Fruit fly (Drosophila melanogaster) whole organism, embryonic: Measurements from ENCODE around the gene CG15249.

ENCODE experiments used
- Adf1 ChIP-seq: fragments of 200-800 bp; sonication (Bioruptor generic); IDR thresholded peaks from 2 replicates; pipeline ENCODE4 v1.3.6; 2022; ENCODE audit warnings: missing biosample characterization, missing genetic modification characterization
- Awh ChIP-seq: fragments of 200-800 bp; sonication (Bioruptor generic); IDR thresholded peaks from 2 replicates; pipeline ENCODE4, ENCODE4 v1.3.6; 2022; ENCODE audit warnings: missing biosample characterization, missing genetic modification characterization
- CG10147 ChIP-seq: fragments of 200-800 bp; sonication (Bioruptor generic); optimal IDR thresholded peaks from 2 replicates; lab custom pipeline; 2019; ENCODE audit warnings: missing biosample characterization, mild to moderate bottlenecking, missing genetic modification characterization, moderate library complexity
- CG11696 ChIP-seq: fragments of 200-800 bp; sonication (Bioruptor generic); IDR thresholded peaks from 2 replicates; pipeline ENCODE4 v1.3.6; 2022; ENCODE audit warnings: missing biosample characterization, missing genetic modification characterization
- CG12299 ChIP-seq: fragments of 200-800 bp; sonication (Bioruptor generic); optimal IDR thresholded peaks from 2 replicates; lab custom pipeline; 2018; ENCODE audit warnings: missing biosample characterization, mild to moderate bottlenecking, missing genetic modification characterization
- CG17612 ChIP-seq: fragments of 200-800 bp; sonication (Bioruptor generic); IDR thresholded peaks from 2 replicates; pipeline ENCODE4 v1.3.6; 2022; ENCODE audit warnings: missing biosample characterization, missing genetic modification characterization
- CG18011 ChIP-seq: fragments of 200-800 bp; sonication (Bioruptor generic); optimal IDR thresholded peaks from 2 replicates; lab custom pipeline; 2017; ENCODE audit warnings: missing biosample characterization, missing genetic modification characterization, mild to moderate bottlenecking, moderate library complexity, missing genotype
- CG31224 ChIP-seq: fragments of 200-800 bp; sonication (Bioruptor generic); IDR thresholded peaks from 2 replicates; pipeline ENCODE4 v1.3.6; 2022; ENCODE audit warnings: missing biosample characterization, missing genetic modification characterization
- CG32772 ChIP-seq: fragments of 200-800 bp; sonication (Bioruptor generic); IDR thresholded peaks from 2 replicates; pipeline ENCODE4 v1.3.6; 2022; ENCODE audit warnings: missing biosample characterization, missing genetic modification characterization
- CG3847 ChIP-seq: fragments of 200-800 bp; sonication (Bioruptor generic); IDR thresholded peaks from 2 replicates; pipeline ENCODE4 v1.3.6; 2022; ENCODE audit warnings: missing biosample characterization, missing genetic modification characterization
- CG3995 ChIP-seq: fragments of 200-800 bp; sonication (Bioruptor generic); optimal IDR thresholded peaks from 3 replicates; lab custom pipeline; 2016; ENCODE audit warnings: missing biosample characterization, missing genetic modification characterization
- CG43689 ChIP-seq: fragments of 200-800 bp; sonication (Bioruptor generic); IDR thresholded peaks from 2 replicates; pipeline ENCODE4 v1.3.6; 2022; ENCODE audit warnings: missing biosample characterization, missing genetic modification characterization
- CG7987 ChIP-seq: fragments of 200-800 bp; sonication (Bioruptor generic); optimal IDR thresholded peaks from 2 replicates; lab custom pipeline; 2018; ENCODE audit warnings: missing biosample characterization, mild to moderate bottlenecking, missing genetic modification characterization, moderate library complexity
- CG8290 ChIP-seq, 3 experiments: fragments of 200-800 bp; sonication (Bioruptor generic); optimal IDR thresholded peaks; 2 replicates each; lab custom pipeline; 2016 to 2019; ENCODE audit warnings: missing biosample characterization in 3 of 3, missing genetic modification characterization in 3 of 3, mild to moderate bottlenecking in 2 of 3, moderate library complexity in 1 of 3
- CG9932 ChIP-seq: fragments of 200-800 bp; sonication (Bioruptor generic); IDR thresholded peaks from 2 replicates; pipeline ENCODE4 v1.3.6; 2022; ENCODE audit warnings: missing biosample characterization, missing genetic modification characterization
- CTCF ChIP-seq: fragments of 200-800 bp; sonication (Bioruptor generic); optimal IDR thresholded peaks from 2 replicates; lab custom pipeline; 2017; ENCODE audit warnings: missing biosample characterization, mild to moderate bottlenecking, missing genetic modification characterization, moderate library complexity
- Chrac-16 ChIP-seq: fragments of 200-800 bp; sonication (Bioruptor generic); optimal IDR thresholded peaks from 3 replicates; lab custom pipeline; 2016; ENCODE audit warnings: missing biosample characterization, missing genetic modification characterization
- D ChIP-seq, 2 experiments: fragments of 200-800 bp in 1 of 2; fragments of >200 bp in 1 of 2; sonication (Bioruptor generic) in 1 of 2; optimal IDR thresholded peaks; 2 replicates in 1 of 2; 3 replicates in 1 of 2; lab custom pipeline; 2017; ENCODE audit warnings: mild to moderate bottlenecking in 1 of 2, missing biosample characterization in 1 of 2, missing genetic modification characterization in 1 of 2, missing genetic modification reagents in 1 of 2
- Deaf1 ChIP-seq: fragments of 200-800 bp; optimal IDR thresholded peaks from 3 replicates; lab custom pipeline; 2019; ENCODE audit warnings: missing biosample characterization, mild to moderate bottlenecking, missing genetic modification characterization, moderate library complexity
- Fer1 ChIP-seq: fragments of 200-800 bp; sonication (Bioruptor generic); optimal IDR thresholded peaks from 2 replicates; lab custom pipeline; 2017; ENCODE audit warnings: missing biosample characterization, mild to moderate bottlenecking, missing genetic modification characterization
- HmgZ ChIP-seq: fragments of 200-800 bp; sonication (Bioruptor generic); optimal IDR thresholded peaks from 2 replicates; lab custom pipeline; 2018; ENCODE audit warnings: missing biosample characterization, mild to moderate bottlenecking, missing genetic modification characterization
- Kr ChIP-seq: fragments of 200-800 bp; sonication (Bioruptor generic); optimal IDR thresholded peaks from 2 replicates; lab custom pipeline; 2017; ENCODE audit warnings: missing biosample characterization, mild to moderate bottlenecking, missing genetic modification characterization
- MBD-R2 ChIP-seq: fragments of 200-800 bp; sonication (Bioruptor generic); IDR thresholded peaks from 2 replicates; pipeline ENCODE4 v1.3.6; 2022; ENCODE audit warnings: missing biosample characterization, missing genetic modification characterization
- Med ChIP-seq: fragments of 200-800 bp; sonication (Bioruptor generic); peaks from one replicate; lab custom pipeline; 2016; ENCODE audit warnings: missing biosample characterization, missing genetic modification characterization, mild to moderate bottlenecking, inconsistent platforms, moderate library complexity
- NC2α ChIP-seq: fragments of 200-800 bp; sonication (Bioruptor generic); optimal IDR thresholded peaks from 2 replicates; lab custom pipeline; 2016; ENCODE audit warnings: missing biosample characterization, missing genetic modification characterization
- NK7.1 ChIP-seq: fragments of 200-800 bp; sonication (Bioruptor generic); optimal IDR thresholded peaks from 3 replicates; lab custom pipeline; 2016; ENCODE audit warnings: missing biosample characterization, missing genetic modification characterization
- Nf-YA ChIP-seq: fragments of 200-800 bp; sonication (Bioruptor generic); IDR thresholded peaks from 2 replicates; pipeline ENCODE4 v1.3.6; 2022; ENCODE audit warnings: missing biosample characterization, missing genetic modification characterization
- Rfx ChIP-seq: fragments of 200-800 bp; sonication (Bioruptor generic); IDR thresholded peaks from 2 replicates; pipeline ENCODE4 v1.3.6; 2022; ENCODE audit warnings: missing biosample characterization, missing genetic modification characterization
- Six4 ChIP-seq: fragments of 200-800 bp; sonication (Bioruptor generic); optimal IDR thresholded peaks from 2 replicates; lab custom pipeline; 2016; ENCODE audit warnings: missing biosample characterization, missing genetic modification characterization
- br ChIP-seq: fragments of >200 bp; optimal IDR thresholded peaks from 2 replicates; lab custom pipeline; 2017
- chif ChIP-seq, 2 experiments: fragments of 200-800 bp; sonication (Bioruptor generic); optimal IDR thresholded peaks; 3 replicates each; lab custom pipeline; 2016; ENCODE audit warnings: missing biosample characterization in 2 of 2, missing genetic modification characterization in 2 of 2
- en ChIP-seq: fragments of 200-800 bp; sonication (Bioruptor generic); optimal IDR thresholded peaks from 2 replicates; lab custom pipeline; 2016; ENCODE audit warnings: missing biosample characterization, missing genetic modification characterization
- gem ChIP-seq: fragments of 200-800 bp; sonication (Bioruptor generic); optimal IDR thresholded peaks from 2 replicates; lab custom pipeline; 2019; ENCODE audit warnings: missing biosample characterization, mild to moderate bottlenecking, missing genetic modification characterization, moderate library complexity
- ind ChIP-seq: fragments of 200-800 bp; sonication (Bioruptor generic); optimal IDR thresholded peaks from 3 replicates; lab custom pipeline; 2016; ENCODE audit warnings: missing biosample characterization, missing genetic modification characterization
- jigr1 ChIP-seq: fragments of 200-800 bp; sonication (Bioruptor generic); IDR thresholded peaks from 3 replicates; pipeline ENCODE4 v1.3.6; 2022; ENCODE audit warnings: missing biosample characterization, missing genetic modification characterization
- nau ChIP-seq: fragments of 200-800 bp; sonication (Bioruptor generic); optimal IDR thresholded peaks from 3 replicates; lab custom pipeline; 2017; ENCODE audit warnings: missing biosample characterization, mild to moderate bottlenecking, missing genetic modification characterization, missing genetic modification reagents
- org-1 ChIP-seq: fragments of 200-800 bp; sonication (Bioruptor generic); optimal IDR thresholded peaks from 2 replicates; lab custom pipeline; 2017; ENCODE audit warnings: missing biosample characterization, missing genetic modification characterization
- pan ChIP-seq, 4 experiments: fragments of >200 bp in 3 of 4; fragments of 200-800 bp in 1 of 4; sonication (Bioruptor generic) in 1 of 4; optimal IDR thresholded peaks in 3 of 4; IDR thresholded peaks in 1 of 4; 2 replicates each; pipeline versions ENCODE4 v1.3.6 to Lab custom; 2017 to 2022; ENCODE audit warnings: missing biosample characterization in 2 of 4, missing genetic modification characterization in 2 of 4, mixed read lengths in 1 of 4
- pfk ChIP-seq: fragments of 200-800 bp; sonication (Bioruptor generic); optimal IDR thresholded peaks from 2 replicates; lab custom pipeline; 2018; ENCODE audit warnings: missing biosample characterization, mild to moderate bottlenecking, missing genetic modification characterization, moderate library complexity
- ranshi ChIP-seq: fragments of 200-800 bp; sonication (Bioruptor generic); IDR thresholded peaks from 2 replicates; pipeline ENCODE4 v1.3.6; 2022; ENCODE audit warnings: missing biosample characterization, missing genetic modification characterization
- schlank ChIP-seq: fragments of 200-800 bp; sonication (Bioruptor generic); optimal IDR thresholded peaks from 2 replicates; lab custom pipeline; 2018; ENCODE audit warnings: missing biosample characterization, mild to moderate bottlenecking, missing genetic modification characterization
- sim ChIP-seq: fragments of 200-800 bp; sonication (Bioruptor generic); IDR thresholded peaks from 2 replicates; pipeline ENCODE4 v1.3.6; 2022; ENCODE audit warnings: missing biosample characterization, missing genetic modification characterization
- sima ChIP-seq: fragments of 200-800 bp; sonication (Bioruptor generic); optimal IDR thresholded peaks from 2 replicates; lab custom pipeline; 2016; ENCODE audit warnings: missing biosample characterization, missing genetic modification characterization
- sisA ChIP-seq: fragments of 200-800 bp; sonication (Bioruptor generic); IDR thresholded peaks from 2 replicates; pipeline ENCODE4 v1.3.6; 2022; ENCODE audit warnings: missing biosample characterization, missing genetic modification characterization
- sob ChIP-seq: fragments of 200-800 bp; sonication (Bioruptor generic); IDR thresholded peaks from 2 replicates; pipeline ENCODE4 v1.3.6; 2022; ENCODE audit warnings: missing biosample characterization, missing genetic modification characterization
- tll ChIP-seq, 2 experiments: fragments of 200-800 bp in 1 of 2; fragments of >200 bp in 1 of 2; sonication (Bioruptor generic) in 1 of 2; optimal IDR thresholded peaks; 2 replicates each; lab custom pipeline; 2017 to 2019; ENCODE audit warnings: missing biosample characterization in 2 of 2, missing genetic modification characterization in 2 of 2, mild to moderate bottlenecking in 1 of 2, moderate library complexity in 1 of 2
- toy ChIP-seq: fragments of 200-800 bp; sonication (Bioruptor generic); IDR thresholded peaks from 2 replicates; pipeline ENCODE4 v1.3.6; 2022; ENCODE audit warnings: missing biosample characterization, missing genetic modification characterization
- trem ChIP-seq: fragments of 200-800 bp; optimal IDR thresholded peaks from 3 replicates; lab custom pipeline; 2019; ENCODE audit warnings: missing biosample characterization, mild to moderate bottlenecking, missing genetic modification characterization, moderate library complexity
- zen2 ChIP-seq: fragments of 200-800 bp; sonication (Bioruptor generic); IDR thresholded peaks from 3 replicates; pipeline ENCODE4 v1.3.6; 2022; ENCODE audit warnings: missing biosample characterization, missing genetic modification characterization; ENCODE audit not compliant: partially characterized antibody

CG15249 gene

dm6 chrX:9871632-9872031, 27.8 kb downstream of the CG15249 start, which contains the start of gene CG45061 (continued):
- TF ChIP-seq en (GFP tag; lab: Kevin White, UChicago) (no peak), Six4 (GFP tag; lab: Kevin White, UChicago) (no peak), br (lab: Kevin White, UChicago) (no peak), Kr (GFP tag; lab: Kevin White, UChicago) (no peak), CG9932 (GFP tag; lab: Robert Waterston, UW) (peak; percentile 40), CG43689 (GFP tag; lab: Robert Waterston, UW) (no peak), tll (GFP tag; optimal IDR thresholded peaks at IDR 0.05; lab: Kevin White, UChicago) (no peak), Deaf1 (no peak), ranshi (GFP tag; lab: Robert Waterston, UW) (0 out of 2 replicates have a peak, but pooled peaks have one; percentile 25), Nf-YA (GFP tag; lab: Robert Waterston, UW) (0 out of 2 replicates have a peak, but pooled peaks have one; percentile 8), Chrac-16 (GFP tag; lab: Kevin White, UChicago) (no peak), sob (GFP tag; lab: Robert Waterston, UW) (0 out of 2 replicates have a peak, but pooled peaks have one; percentile 38), nau (GFP tag; lab: Kevin White, UChicago) (no peak), CG31224 (GFP tag; lab: Robert Waterston, UW) (no peak), NC2α (GFP tag; lab: Kevin White, UChicago) (no peak), CG3847 (no peak), org-1 (no peak), sima (GFP tag; lab: Kevin White, UChicago) (no peak), CG8290 (GFP tag; optimal IDR thresholded peaks at IDR 0.05; lab: Kevin White, UChicago) (no peak), CG8290 (tag; optimal IDR thresholded peaks at IDR 0.05; lab: Kevin White, UChicago) (peak in 1 of 2 experiments; percentile 73), CG11696 (no peak), chif (GFP tag; optimal IDR thresholded peaks at IDR 0.05; lab: Kevin White, UChicago) (no peak), ind (GFP tag; lab: Kevin White, UChicago) (no peak), CG32772 (GFP tag; lab: Robert Waterston, UW) (no peak), Awh (GFP tag; lab: Robert Waterston, UW) (no peak), CG18011 (GFP tag; lab: Kevin White, UChicago) (no peak), jigr1 (GFP tag; lab: Robert Waterston, UW) (no peak)

DNA sequence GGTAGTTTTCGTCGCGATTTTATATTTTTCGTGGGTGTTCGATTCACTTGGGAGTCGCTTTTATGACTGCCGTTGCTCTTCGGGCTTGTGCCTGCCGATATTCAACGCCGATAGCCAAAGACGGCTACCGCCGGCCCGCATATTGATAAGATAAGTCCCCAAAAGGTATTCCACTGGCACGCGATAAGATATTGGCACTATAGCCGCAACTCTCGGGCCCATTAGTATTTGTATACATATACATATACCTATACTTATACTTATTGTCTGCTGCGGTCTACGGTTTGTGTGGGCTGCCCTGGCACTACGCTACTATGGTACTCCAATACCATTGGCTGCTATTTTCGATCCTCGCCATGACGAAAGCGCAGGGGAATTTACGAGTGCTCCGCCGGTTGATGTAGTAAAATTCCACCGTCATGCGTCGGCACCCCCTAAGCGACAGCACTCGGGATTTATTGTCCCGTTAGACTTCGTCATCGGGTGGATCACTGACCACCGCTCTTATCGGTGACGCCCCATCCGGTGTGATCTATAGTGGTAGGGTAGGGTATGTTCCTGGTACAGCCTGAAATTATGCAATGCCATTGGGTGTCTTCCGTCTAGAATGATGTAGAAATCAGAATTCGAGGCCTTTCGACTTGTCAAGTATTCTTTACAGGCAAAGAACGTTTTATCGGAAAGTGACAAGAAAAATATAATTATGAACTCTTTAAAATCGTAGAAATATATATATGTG, 30.7 kb downstream of the CG15249 start, which contains the start of gene CG45060:
CG45060 (minus strand) TSS at position 59 of the 739 bp plus-strand sequence.
- no peak for TF ChIP-seq CG18011 (GFP tag; lab: Kevin White, UChicago)
- TF ChIP-seq CG17612 (GFP tag; lab: Robert Waterston, UW): no peak
- no peak for TF ChIP-seq sim (GFP tag; lab: Robert Waterston, UW)
- TF ChIP-seq schlank (tag; lab: Kevin White, UChicago): no peak
- peak; percentile 52 for TF ChIP-seq Med (GFP tag; lab: Kevin White, UChicago)
- TF ChIP-seq NK7.1 (GFP tag; lab: Kevin White, UChicago): no peak
- no peak for TF ChIP-seq MBD-R2 (GFP tag; lab: Robert Waterston, UW)
- no peak for TF ChIP-seq CG10147 (GFP tag; lab: Kevin White, UChicago)
- TF ChIP-seq CG3995: peak; percentile 14
- TF ChIP-seq Fer1 (GFP tag; lab: Kevin White, UChicago): peak; percentile 15
- no peak for TF ChIP-seq toy (GFP tag; lab: Robert Waterston, UW)
- TF ChIP-seq Rfx (GFP tag; lab: Robert Waterston, UW): no peak
- TF ChIP-seq HmgZ: peak; percentile 36
- TF ChIP-seq trem: no peak
- TF ChIP-seq pan (optimal IDR thresholded peaks at IDR 0.05; lab: Kevin White, UChicago): no peak
- TF ChIP-seq pan (GFP tag; optimal IDR thresholded peaks at IDR 0.05 in 1 of 2, IDR thresholded peaks at IDR 0.05 in 1 of 2): no peak
- TF ChIP-seq Adf1 (GFP tag; lab: Robert Waterston, UW): peak; percentile 39; the same call in 1 of the 2 replicates
- TF ChIP-seq CTCF (GFP tag; lab: Kevin White, UChicago): peak; percentile 10
- no peak for TF ChIP-seq CG7987 (GFP tag; lab: Kevin White, UChicago)
- no peak for TF ChIP-seq D (optimal IDR thresholded peaks at IDR 0.05; lab: Kevin White, UChicago)
- TF ChIP-seq D (GFP tag; optimal IDR thresholded peaks at IDR 0.05; lab: Kevin White, UChicago): no peak
- TF ChIP-seq pfk (GFP tag; lab: Kevin White, UChicago): peak; percentile 9
- no peak for TF ChIP-seq sisA (GFP tag; lab: Robert Waterston, UW)
- TF ChIP-seq zen2 (GFP tag; lab: Robert Waterston, UW): no peak
- no peak for TF ChIP-seq gem
- no peak for TF ChIP-seq Six4 (GFP tag; lab: Kevin White, UChicago)
- no peak for TF ChIP-seq CG12299 (tag; lab: Kevin White, UChicago)
